Worm (Caenorhabditis elegans) whole organism, early embryonic: ENCODE measurements around the gene srz-101.

Experiments used
- ama-1 ChIP-seq: fragments of 150-350 bp; optimal IDR thresholded peaks from 2 replicates; lab custom pipeline; 2014
- ceh-36 ChIP-seq: sonication (generic microtip); optimal IDR thresholded peaks from 2 replicates; lab custom pipeline; 2016; ENCODE audit warnings: missing genetic modification characterization, inconsistent platforms, missing compliant biosample characterization
- tbx-11 ChIP-seq: fragments of 200-800 bp; sonication (Bioruptor generic); IDR thresholded peaks from 2 replicates; pipeline ENCODE4 v1.3.6; 2022; ENCODE audit warnings: missing genetic modification characterization, missing compliant biosample characterization
- tra-4 ChIP-seq: sonication (generic microtip); optimal IDR thresholded peaks from 2 replicates; lab custom pipeline; 2017; ENCODE audit warnings: missing genetic modification characterization, missing compliant biosample characterization

DNA sequence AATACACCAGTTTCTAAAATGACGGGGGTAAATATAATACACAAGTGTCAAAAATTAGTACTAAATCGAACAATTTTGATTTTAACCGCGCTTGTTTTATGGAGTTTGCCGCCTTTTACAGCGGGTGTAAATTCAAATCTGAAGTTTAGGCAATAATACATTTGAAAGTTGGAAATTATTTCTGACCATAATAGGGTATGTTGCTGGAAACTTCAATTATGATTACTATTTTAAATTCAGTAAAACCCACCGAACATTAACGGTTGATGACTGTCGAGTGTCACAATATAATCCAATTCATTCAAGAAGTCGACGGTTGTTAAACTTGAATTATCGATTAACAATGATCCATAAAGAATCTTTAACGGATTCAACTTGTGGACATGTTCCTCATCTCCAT, 19.2 kb downstream of the srz-101 start:
- TF ChIP-seq ceh-36 (tag; lab: Kevin White, UChicago) (no peak), tbx-11 (no peak), tra-4 (no peak), ama-1 (lab: Kevin White, UChicago) (no peak)
